Worm (Caenorhabditis elegans) whole organism, L3 larva: ENCODE measurements around the gene srx-56.
A peak's percentile ranks its signal among the peaks of the same experiment; 100 is the strongest.

ENCODE experiments used
- R02D3.7 ChIP-seq: fragments of 150-350 bp; optimal IDR thresholded peaks from 2 replicates; lab custom pipeline; 2014; ENCODE audit warnings: missing biosample characterization, missing genetic modification characterization
- ZK546.5 ChIP-seq: sonication (generic microtip); optimal IDR thresholded peaks from 2 replicates; lab custom pipeline; 2017; ENCODE audit warnings: missing biosample characterization, missing genetic modification characterization
- aly-2 ChIP-seq: fragments of 150-350 bp; optimal IDR thresholded peaks from 2 replicates; lab custom pipeline; 2014; ENCODE audit warnings: missing biosample characterization, missing genetic modification characterization
- ama-1 ChIP-seq: fragments of 150-350 bp; optimal IDR thresholded peaks from 2 replicates; lab custom pipeline; 2018
- ceh-16 ChIP-seq: sonication (generic microtip); optimal IDR thresholded peaks from 2 replicates; lab custom pipeline; 2017; ENCODE audit warnings: missing biosample characterization, missing genetic modification characterization
- ceh-28 ChIP-seq: fragments of 150-350 bp; optimal IDR thresholded peaks from 2 replicates; lab custom pipeline; 2014; ENCODE audit warnings: missing biosample characterization, missing genetic modification reagents, missing genetic modification characterization
- ceh-82 ChIP-seq: fragments of 150-350 bp; optimal IDR thresholded peaks from 2 replicates; lab custom pipeline; 2014; ENCODE audit warnings: missing biosample characterization, missing genetic modification characterization
- ceh-9 ChIP-seq: sonication (generic microtip); optimal IDR thresholded peaks from 2 replicates; lab custom pipeline; 2018; ENCODE audit warnings: missing biosample characterization, missing genetic modification characterization
- egl-27 ChIP-seq: sonication (generic microtip); optimal IDR thresholded peaks from 4 replicates; lab custom pipeline; 2017; ENCODE audit warnings: missing biosample characterization, missing genetic modification reagents, missing genetic modification characterization
- egl-5 ChIP-seq: fragments of 150-350 bp; optimal IDR thresholded peaks from 2 replicates; lab custom pipeline; 2017; ENCODE audit warnings: missing biosample characterization, missing genetic modification reagents, missing genetic modification characterization, inconsistent platforms
- elt-2 ChIP-seq: sonication (generic microtip); optimal IDR thresholded peaks from 2 replicates; lab custom pipeline; 2016; ENCODE audit warnings: missing genetic modification reagents, mild to moderate bottlenecking, missing genetic modification characterization, missing compliant biosample characterization
- eor-1 ChIP-seq, 2 experiments: fragments of 150-350 bp; optimal IDR thresholded peaks; 2 replicates each; lab custom pipeline; 2014 to 2018; ENCODE audit warnings: missing biosample characterization in 2 of 2, missing genetic modification characterization in 2 of 2
- fkh-10 ChIP-seq: sonication (generic microtip); optimal IDR thresholded peaks from 2 replicates; lab custom pipeline; 2017; ENCODE audit warnings: missing biosample characterization, missing genetic modification reagents, missing genetic modification characterization
- fkh-2 ChIP-seq: fragments of 150-350 bp; optimal IDR thresholded peaks from 2 replicates; lab custom pipeline; 2014; ENCODE audit warnings: missing biosample characterization, missing genetic modification reagents, missing genetic modification characterization
- fos-1 ChIP-seq: fragments of 150-350 bp; optimal IDR thresholded peaks from 2 replicates; lab custom pipeline; 2014; ENCODE audit warnings: missing biosample characterization, missing genetic modification characterization
- hmg-11 ChIP-seq: sonication (generic microtip); optimal IDR thresholded peaks from 2 replicates; lab custom pipeline; 2016; ENCODE audit warnings: missing genetic modification characterization, missing compliant biosample characterization
- jun-1 ChIP-seq: fragments of 150-350 bp; optimal IDR thresholded peaks from 2 replicates; lab custom pipeline; 2014; ENCODE audit warnings: missing biosample characterization, missing genetic modification reagents, missing genetic modification characterization
- lin-15B ChIP-seq: fragments of 150-350 bp; optimal IDR thresholded peaks from 2 replicates; lab custom pipeline; 2014; ENCODE audit warnings: missing biosample characterization, missing genetic modification characterization
- lin-39 ChIP-seq: fragments of 150-350 bp; optimal IDR thresholded peaks from 2 replicates; lab custom pipeline; 2018; ENCODE audit warnings: missing biosample characterization, missing genetic modification reagents, missing genetic modification characterization
- lsy-12 ChIP-seq: sonication (generic microtip); optimal IDR thresholded peaks from 2 replicates; lab custom pipeline; 2016; ENCODE audit warnings: mild to moderate bottlenecking, missing genetic modification characterization, missing compliant biosample characterization
- mdl-1 ChIP-seq: fragments of 150-350 bp; optimal IDR thresholded peaks from 2 replicates; lab custom pipeline; 2014; ENCODE audit warnings: missing biosample characterization, missing genetic modification characterization
- nfya-1 ChIP-seq: sonication (generic microtip); optimal IDR thresholded peaks from 2 replicates; lab custom pipeline; 2017; ENCODE audit warnings: missing genetic modification characterization, mild to moderate bottlenecking, missing compliant biosample characterization, antibody characterized with exemption, moderate library complexity; ENCODE audit not compliant: insufficient read depth
- nhr-11 ChIP-seq: fragments of 150-350 bp; optimal IDR thresholded peaks from 2 replicates; lab custom pipeline; 2014; ENCODE audit warnings: missing biosample characterization, missing genetic modification characterization
- nhr-23 ChIP-seq: fragments of 150-350 bp; optimal IDR thresholded peaks from 2 replicates; lab custom pipeline; 2014; ENCODE audit warnings: missing biosample characterization, missing genetic modification reagents, missing genetic modification characterization
- nhr-237 ChIP-seq: fragments of 150-350 bp; optimal IDR thresholded peaks from 2 replicates; lab custom pipeline; 2014; ENCODE audit warnings: missing biosample characterization, missing genetic modification characterization
- nhr-25 ChIP-seq: sonication (generic microtip); optimal IDR thresholded peaks from 2 replicates; lab custom pipeline; 2017; ENCODE audit warnings: missing biosample characterization, missing genetic modification characterization
- nhr-43 ChIP-seq: sonication (generic microtip); optimal IDR thresholded peaks from 2 replicates; lab custom pipeline; 2016; ENCODE audit warnings: mild to moderate bottlenecking, missing genetic modification characterization, missing compliant biosample characterization; ENCODE audit not compliant: poor library complexity, severe bottlenecking
- nhr-67 ChIP-seq: fragments of 150-350 bp; optimal IDR thresholded peaks from 2 replicates; lab custom pipeline; 2014; ENCODE audit warnings: missing biosample characterization, missing genetic modification characterization
- pqm-1 ChIP-seq: fragments of 150-350 bp; optimal IDR thresholded peaks from 2 replicates; lab custom pipeline; 2017; ENCODE audit warnings: missing biosample characterization, missing genetic modification characterization, inconsistent platforms
- skn-1 ChIP-seq: fragments of 150-350 bp; optimal IDR thresholded peaks from 2 replicates; lab custom pipeline; 2014; ENCODE audit warnings: missing biosample characterization, missing genetic modification characterization
- snpc-4 ChIP-seq: fragments of 150-350 bp; optimal IDR thresholded peaks from 2 replicates; lab custom pipeline; 2014; ENCODE audit warnings: missing biosample characterization, missing genetic modification characterization
- unc-62 ChIP-seq: fragments of 150-350 bp; sonication (generic microtip); optimal IDR thresholded peaks from 4 replicates; lab custom pipeline; 2014; ENCODE audit warnings: missing biosample characterization, missing genetic modification reagents, missing genetic modification characterization
- zag-1 ChIP-seq: fragments of 150-350 bp; optimal IDR thresholded peaks from 2 replicates; lab custom pipeline; 2014; ENCODE audit warnings: missing biosample characterization, missing genetic modification characterization
- ztf-11 ChIP-seq: fragments of 150-350 bp; optimal IDR thresholded peaks from 2 replicates; lab custom pipeline; 2014; ENCODE audit warnings: missing biosample characterization, missing genetic modification characterization
- ztf-4 ChIP-seq: fragments of 150-350 bp; optimal IDR thresholded peaks from 2 replicates; lab custom pipeline; 2014; ENCODE audit warnings: missing biosample characterization, missing genetic modification characterization

Gene srx-56

DNA sequence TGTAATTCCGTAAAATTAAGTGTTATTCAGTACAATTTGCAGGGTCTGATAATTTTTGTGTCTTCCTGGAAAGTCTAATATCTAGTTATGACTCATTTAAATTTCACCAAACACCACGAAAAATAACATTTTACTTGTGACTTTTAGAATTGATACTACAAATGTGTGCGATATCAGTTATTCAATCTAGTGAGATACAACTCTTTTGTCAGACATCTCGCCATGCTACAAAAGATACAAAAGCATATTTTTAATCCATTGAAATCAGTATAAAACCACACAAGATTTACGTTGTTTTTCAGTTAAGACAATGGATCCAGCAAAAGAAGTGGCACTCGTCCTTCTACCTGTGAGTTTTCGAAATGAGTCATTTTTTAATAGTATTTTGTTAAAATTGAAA, at the start of gene srx-56:
Gene srx-56 (plus strand): TSS at position 301 of the 400 bp plus-strand sequence.
- no peak for TF ChIP-seq jun-1 (tag; lab: Kevin White, UChicago)
- no peak for TF ChIP-seq egl-5 (tag; lab: Kevin White, UChicago)
- TF ChIP-seq nhr-43 (tag; lab: Kevin White, UChicago): no peak
- TF ChIP-seq mdl-1 (tag; lab: Kevin White, UChicago): no peak
- no peak for TF ChIP-seq hmg-11 (tag; lab: Kevin White, UChicago)
- TF ChIP-seq aly-2 (tag; lab: Kevin White, UChicago): no peak
- TF ChIP-seq nhr-67 (tag; lab: Kevin White, UChicago): no peak
- TF ChIP-seq fkh-2 (tag; lab: Kevin White, UChicago): no peak
- no peak for TF ChIP-seq nhr-23 (tag; lab: Kevin White, UChicago)
- TF ChIP-seq fkh-10 (GFP tag; lab: Kevin White, UChicago): no peak
- no peak for TF ChIP-seq ceh-16 (tag; lab: Kevin White, UChicago)

DNA sequence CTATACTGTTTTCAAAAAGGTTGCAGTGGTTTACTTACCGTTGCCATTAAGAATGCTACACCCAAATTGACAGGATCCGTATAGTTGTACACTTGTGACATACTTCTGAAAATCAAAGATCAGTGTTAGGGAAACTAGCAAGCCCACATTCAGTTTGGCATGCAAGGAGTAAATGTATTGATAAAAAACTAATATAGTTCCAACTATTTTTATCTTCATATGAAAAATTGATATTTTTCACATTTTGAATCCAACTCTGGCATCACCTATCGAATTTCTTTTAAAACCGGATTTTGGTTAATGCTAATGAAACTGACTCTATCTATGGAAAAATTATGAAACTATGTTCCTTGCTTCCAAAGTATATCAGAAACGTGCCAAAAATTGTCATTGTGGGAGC, 48.9 kb upstream of the srx-56 start, which contains the start of gene srx-92:
Gene srx-92 (minus strand): TSS at position 101 of the 400 bp plus-strand sequence.
- TF ChIP-seq ceh-28 (no peak), nhr-23 (tag; lab: Kevin White, UChicago) (no peak), mdl-1 (tag; lab: Kevin White, UChicago) (no peak), ama-1 (lab: Kevin White, UChicago) (no peak), nhr-25 (tag; lab: Kevin White, UChicago) (no peak), ztf-4 (tag; lab: Kevin White, UChicago) (no peak), nhr-237 (no peak), R02D3.7 (tag; lab: Kevin White, UChicago) (no peak), ceh-82 (no peak), egl-5 (tag; lab: Kevin White, UChicago) (no peak), lsy-12 (tag; lab: Kevin White, UChicago) (no peak), nfya-1 (tag; lab: Kevin White, UChicago) (no peak), jun-1 (tag; lab: Kevin White, UChicago) (no peak), ceh-16 (tag; lab: Kevin White, UChicago) (no peak), lin-15B (tag; lab: Kevin White, UChicago) (no peak), aly-2 (tag; lab: Kevin White, UChicago) (no peak)

- TF ChIP-seq unc-62 (GFP tag; lab: Kevin White, UChicago): no peak
Measured at ce11 chrV:7326928-7327327, 47.3 kb upstream of the srx-56 start, which contains the start of gene F10G2.4. TSS of gene F10G2.4 (plus strand) at chrV:7327228.

ce11 chrV:7328092-7328491, 46.1 kb upstream of the srx-56 start, which contains the start of gene clec-7:
TSS of gene clec-7 (plus strand) at chrV:7328392.
- TF ChIP-seq elt-2 (peak; percentile 2), skn-1 (tag; lab: Kevin White, UChicago) (no peak), lin-15B (tag; lab: Kevin White, UChicago) (no peak)
- TF ChIP-seq, all 47 proteins: peak for 1

DNA sequence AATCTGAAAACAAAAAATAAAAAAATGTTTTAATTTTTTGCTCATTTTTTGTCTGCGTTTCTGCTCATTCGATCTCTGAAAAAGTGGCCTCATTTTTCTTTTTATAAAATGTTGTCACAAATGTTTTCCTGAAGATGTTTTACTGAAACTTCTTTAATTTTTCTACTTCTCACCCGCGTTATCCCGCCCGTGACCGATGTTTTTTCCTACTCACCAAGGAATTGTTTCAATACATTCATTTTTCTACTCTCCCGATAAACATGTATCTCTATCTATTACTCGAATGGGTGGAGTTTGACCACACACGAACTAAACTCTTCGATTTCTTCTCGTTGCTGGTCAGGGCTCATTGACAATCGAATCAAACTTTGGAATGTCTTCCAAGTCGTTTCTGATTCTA, 43.3 kb upstream of the srx-56 start, which contains the start of gene F10G2.2:
Gene F10G2.2 (plus strand): TSS at position 301 of the 400 bp plus-strand sequence.
- TF ChIP-seq fkh-10 (GFP tag; lab: Kevin White, UChicago) (no peak), ceh-82 (no peak), ama-1 (lab: Kevin White, UChicago) (no peak), ZK546.5 (tag; lab: Kevin White, UChicago) (no peak), snpc-4 (no peak), nfya-1 (tag; lab: Kevin White, UChicago) (no peak)

- no peak for TF ChIP-seq unc-62 (GFP tag; lab: Kevin White, UChicago)
- no peak for TF ChIP-seq elt-2
- TF ChIP-seq nhr-23 (tag; lab: Kevin White, UChicago): no peak
- no peak for TF ChIP-seq eor-1 (tag; optimal IDR thresholded peaks at IDR 0.05; lab: Kevin White, UChicago)
- TF ChIP-seq aly-2 (tag; lab: Kevin White, UChicago): no peak
- no peak for TF ChIP-seq egl-27
- no peak for TF ChIP-seq ztf-11 (tag; lab: Kevin White, UChicago)
- TF ChIP-seq nhr-67 (tag; lab: Kevin White, UChicago): no peak
- no peak for TF ChIP-seq nhr-11 (tag; lab: Kevin White, UChicago)
- no peak for TF ChIP-seq ama-1 (lab: Kevin White, UChicago)
- TF ChIP-seq lin-39 (tag; lab: Kevin White, UChicago): no peak
- no peak for TF ChIP-seq ceh-28
- no peak for TF ChIP-seq pqm-1
- no peak for TF ChIP-seq ZK546.5 (tag; lab: Kevin White, UChicago)
- no peak for TF ChIP-seq zag-1 (tag; lab: Kevin White, UChicago)
- TF ChIP-seq ceh-9 (tag; lab: Kevin White, UChicago): no peak
- TF ChIP-seq fos-1 (tag; lab: Kevin White, UChicago): no peak
Measured at ce11 chrV:7332253-7332652, 41.9 kb upstream of the srx-56 start, which contains the start of gene F10G2.1. TSS of gene F10G2.1 (plus strand) at chrV:7332553.
